Fruit fly (Drosophila melanogaster): ENCODE data around the gene Glyat.

DNA sequence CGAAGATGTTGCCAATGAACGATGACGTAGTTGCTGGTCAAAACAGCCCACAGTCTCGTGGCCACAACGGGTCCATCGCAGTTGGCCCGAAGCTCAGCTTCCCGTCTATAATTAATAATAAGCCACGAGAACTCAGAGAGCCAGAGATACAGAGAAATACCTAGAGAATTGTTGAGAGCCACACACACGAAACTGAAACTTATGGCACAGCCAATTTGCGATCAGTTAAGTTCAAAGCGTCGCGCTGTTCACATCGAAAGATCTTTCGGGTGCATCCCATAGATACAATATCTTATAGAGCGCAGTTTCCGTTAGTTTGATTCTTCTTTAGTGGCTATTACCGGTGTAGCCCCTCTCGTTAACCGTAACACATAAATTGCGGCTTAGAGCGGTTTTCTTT is 2.1 kb upstream of the Glyat start:
- TF ChIP-seq Hr39 (GFP tag; optimal IDR thresholded peaks at IDR 0.05) (no peak), Met (GFP tag; optimal IDR thresholded peaks at IDR 0.05) (no peak), Ets96B (tag; optimal IDR thresholded peaks at IDR 0.05) (no peak), Smox (GFP tag; optimal IDR thresholded peaks at IDR 0.05) (no peak), Lpt (GFP tag; optimal IDR thresholded peaks at IDR 0.05) (no peak), CG6163 (GFP tag; IDR thresholded peaks at IDR 0.05) (no peak), Sox102F (GFP tag; optimal IDR thresholded peaks at IDR 0.05) (no peak)

Data from whole organism, prepupa.